Fruit fly (Drosophila melanogaster): ENCODE results near the gene Ccp84Ae.

The Ccp84Ae gene

DNA sequence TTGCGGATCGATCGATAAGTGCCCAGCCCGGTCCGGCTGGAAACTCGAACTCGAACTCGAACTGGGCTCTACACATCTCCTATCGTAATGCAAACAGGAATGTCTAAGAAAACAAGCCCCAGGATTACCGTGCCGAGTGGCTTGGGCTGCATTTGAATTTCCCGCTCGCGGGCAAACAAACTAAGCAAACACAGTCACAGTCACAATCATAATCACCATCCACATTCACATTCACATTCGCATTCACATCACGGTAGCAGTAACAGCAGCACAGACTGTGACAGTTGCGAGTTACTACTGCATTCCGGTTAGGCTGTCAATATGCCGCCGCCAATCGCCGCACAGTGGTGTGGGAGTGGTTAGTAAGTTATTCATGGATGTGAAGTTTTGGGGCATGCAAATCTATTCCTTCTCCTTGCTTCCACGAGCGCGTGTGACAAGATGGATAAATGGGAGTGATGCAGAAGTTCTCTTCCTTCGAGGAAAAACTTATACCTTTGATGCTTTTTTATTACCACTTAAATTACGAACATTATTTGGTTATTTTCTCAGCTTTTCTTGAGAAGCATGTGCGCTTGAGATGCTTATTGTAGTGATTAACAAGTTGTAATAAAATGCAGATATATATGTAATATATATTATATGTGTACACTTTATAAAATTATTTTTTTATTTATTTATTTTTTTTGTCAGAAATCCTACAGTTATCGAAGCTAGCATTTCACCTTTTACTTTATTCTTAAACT lies 27.0 kb downstream of the Ccp84Ae start (continued):
- TF ChIP-seq CG8281 (tag; optimal IDR thresholded peaks at IDR 0.05): no peak
- no peak for TF ChIP-seq Ets65A (GFP tag)
- TF ChIP-seq aop (GFP tag; IDR thresholded peaks at IDR 0.05): no peak
- TF ChIP-seq CG6254 (GFP tag; optimal IDR thresholded peaks at IDR 0.05): no peak
- TF ChIP-seq dati (GFP tag; IDR thresholded peaks at IDR 0.05): no peak
- TF ChIP-seq pfk (GFP tag; optimal IDR thresholded peaks at IDR 0.05): no peak
- TF ChIP-seq CG15514 (GFP tag; optimal IDR thresholded peaks at IDR 0.05): no peak
- no peak for TF ChIP-seq croc (GFP tag; conservative IDR thresholded peaks at IDR 0.05)
- TF ChIP-seq ham (GFP tag; IDR thresholded peaks at IDR 0.05): no peak
- no peak for TF ChIP-seq HHEX (GFP tag; optimal IDR thresholded peaks at IDR 0.05)
- TF ChIP-seq hb (GFP tag; IDR thresholded peaks at IDR 0.05; ENCODE audit: partially characterized antibody): no peak; the same call in 2 of the 3 replicates
- TF ChIP-seq kay (GFP tag; optimal IDR thresholded peaks at IDR 0.05): no peak
- TF ChIP-seq Dfd (GFP tag; optimal IDR thresholded peaks at IDR 0.05): no peak
- no peak for TF ChIP-seq Fer1 (GFP tag; optimal IDR thresholded peaks at IDR 0.05)
- TF ChIP-seq p53 (GFP tag; optimal IDR thresholded peaks at IDR 0.05): no peak
- no peak for TF ChIP-seq en (GFP tag; optimal IDR thresholded peaks at IDR 0.05)
- TF ChIP-seq CG17802 (tag; optimal IDR thresholded peaks at IDR 0.05): no peak
- no peak for TF ChIP-seq CG5953 (GFP tag; IDR thresholded peaks at IDR 0.05)
- TF ChIP-seq pb (GFP tag; optimal IDR thresholded peaks at IDR 0.05): no peak
- TF ChIP-seq chn (GFP tag; optimal IDR thresholded peaks at IDR 0.05): no peak
- no peak for TF ChIP-seq Hr3 (GFP tag; optimal IDR thresholded peaks at IDR 0.05)
- no peak for TF ChIP-seq HLH3B (GFP tag; IDR thresholded peaks at IDR 0.05)
- TF ChIP-seq H2.0 (GFP tag; IDR thresholded peaks at IDR 0.05): no peak
- no peak for TF ChIP-seq CG10147 (GFP tag; optimal IDR thresholded peaks at IDR 0.05)
- TF ChIP-seq Nf-YC (tag; optimal IDR thresholded peaks at IDR 0.05): no peak
- no peak for TF ChIP-seq CG43689 (GFP tag; IDR thresholded peaks at IDR 0.05)
- TF ChIP-seq Xbp1 (GFP tag; optimal IDR thresholded peaks at IDR 0.05): no peak
- TF ChIP-seq Opbp (GFP tag; IDR thresholded peaks at IDR 0.05; ENCODE audit: partially characterized antibody): no peak
- TF ChIP-seq CG34224 (GFP tag; IDR thresholded peaks at IDR 0.05; ENCODE audit: partially characterized antibody): 0 out of 3 replicates have a peak, but pooled peaks have one; percentile 10
- no peak for TF ChIP-seq zf30C (GFP tag; optimal IDR thresholded peaks at IDR 0.05)
- TF ChIP-seq oc (tag; optimal IDR thresholded peaks at IDR 0.05): no peak
- TF ChIP-seq CG10959 (GFP tag; IDR thresholded peaks at IDR 0.05): 0 out of 2 replicates have a peak, but pooled peaks have one; percentile 42
- no peak for TF ChIP-seq grau (tag; optimal IDR thresholded peaks at IDR 0.05)
- TF ChIP-seq CG11504 (tag; optimal IDR thresholded peaks at IDR 0.05): peak; percentile 49
- no peak for TF ChIP-seq CG2889 (GFP tag; IDR thresholded peaks at IDR 0.05)
- TF ChIP-seq sna (GFP tag; IDR thresholded peaks at IDR 0.05; ENCODE audit: partially characterized antibody): no peak
- TF ChIP-seq Nf-YB (GFP tag; optimal IDR thresholded peaks at IDR 0.05): no peak
- TF ChIP-seq B-H1 (GFP tag; IDR thresholded peaks at IDR 0.05): no peak
- peak in 1 of 2 experiments; percentile 14 for TF ChIP-seq dpn (GFP tag; optimal IDR thresholded peaks at IDR 0.05)
- TF ChIP-seq CG3065 (GFP tag; optimal IDR thresholded peaks at IDR 0.05): no peak
- no peak for TF ChIP-seq CG11695 (GFP tag; IDR thresholded peaks at IDR 0.05)
- no peak for TF ChIP-seq exex (tag; optimal IDR thresholded peaks at IDR 0.05)
- TF ChIP-seq CG17328 (GFP tag; IDR thresholded peaks at IDR 0.05): 0 out of 2 replicates have a peak, but pooled peaks have one; percentile 7
- TF ChIP-seq tna (GFP tag; IDR thresholded peaks at IDR 0.05; ENCODE audit: partially characterized antibody): no peak; the same call in 1 of the 2 replicates
- TF ChIP-seq row (GFP tag; IDR thresholded peaks at IDR 0.05): peak; percentile 25; the same call in 1 of the 3 replicates
- no peak for TF ChIP-seq Lpt (GFP tag; optimal IDR thresholded peaks at IDR 0.05)
- TF ChIP-seq cg (GFP tag; optimal IDR thresholded peaks at IDR 0.05): no peak
- TF ChIP-seq CG1832 (GFP tag; optimal IDR thresholded peaks at IDR 0.05): no peak
- TF ChIP-seq Gug (GFP tag; IDR thresholded peaks at IDR 0.05): no peak
- TF ChIP-seq scrt (GFP tag; optimal IDR thresholded peaks at IDR 0.05): no peak
